Fruit fly (Drosophila melanogaster): ENCODE data around the gene CG43350.

DNA sequence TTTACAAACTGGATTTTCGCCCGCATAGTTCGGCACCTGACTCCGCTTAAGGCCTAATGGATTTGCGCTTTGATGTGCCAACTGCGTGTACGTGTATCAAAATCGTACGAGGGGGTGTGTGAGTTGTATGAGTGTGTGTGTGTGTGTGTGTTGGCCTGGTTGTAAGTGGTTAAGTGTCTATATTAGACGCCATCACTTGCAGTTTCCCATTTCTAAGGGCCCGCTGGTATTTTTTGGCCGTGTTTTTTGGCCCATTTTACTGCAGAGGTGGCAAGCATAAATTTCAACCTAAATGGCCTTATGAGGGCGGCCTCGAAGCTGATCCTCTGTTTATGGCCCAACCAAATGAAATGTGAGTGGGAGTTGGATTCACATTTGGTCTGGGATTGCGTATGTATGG lies 20.4 kb downstream of the CG43350 start:
- TF ChIP-seq Hr78 (GFP tag; optimal IDR thresholded peaks at IDR 0.05) (no peak), OdsH (GFP tag; optimal IDR thresholded peaks at IDR 0.05) (no peak), br (GFP tag; optimal IDR thresholded peaks at IDR 0.05) (no peak)

Measured in whole organism, wandering third instar larva.